Worm (Caenorhabditis elegans) whole organism, L1 larva: ENCODE measurements around the gene sid-2.

Source experiments
- ceh-90 ChIP-seq: sonication (generic microtip); optimal IDR thresholded peaks from 2 replicates; lab custom pipeline; 2016; ENCODE audit warnings: missing genetic modification characterization, missing compliant biosample characterization
- fos-1 ChIP-seq: fragments of 150-350 bp; optimal IDR thresholded peaks from 2 replicates; lab custom pipeline; 2014; ENCODE audit warnings: missing biosample characterization, missing genetic modification characterization
- lir-3 ChIP-seq: sonication (generic microtip); optimal IDR thresholded peaks from 2 replicates; lab custom pipeline; 2016; ENCODE audit warnings: mild to moderate bottlenecking, missing genetic modification characterization, moderate library complexity, missing compliant biosample characterization; ENCODE audit not compliant: poor library complexity
- mab-9 ChIP-seq: fragments of 200-800 bp; sonication (Bioruptor generic); IDR thresholded peaks from 2 replicates; pipeline ENCODE4 v1.3.6; 2022; ENCODE audit warnings: missing genetic modification reagents, missing genetic modification characterization, missing compliant biosample characterization
- nhr-11 ChIP-seq: fragments of 150-350 bp; optimal IDR thresholded peaks from 2 replicates; lab custom pipeline; 2014; ENCODE audit warnings: missing biosample characterization, missing genetic modification characterization
- nhr-28 ChIP-seq: fragments of 150-350 bp; optimal IDR thresholded peaks from 2 replicates; lab custom pipeline; 2014; ENCODE audit warnings: missing biosample characterization, missing genetic modification characterization
- snpc-4 ChIP-seq: fragments of 150-350 bp; optimal IDR thresholded peaks from 2 replicates; lab custom pipeline; 2014; ENCODE audit warnings: missing biosample characterization, missing genetic modification characterization
- tbx-2 ChIP-seq: sonication (generic microtip); optimal IDR thresholded peaks from 2 replicates; lab custom pipeline; 2016; ENCODE audit warnings: missing genetic modification characterization, missing compliant biosample characterization
- tlp-1 ChIP-seq: fragments of 150-350 bp; optimal IDR thresholded peaks from 2 replicates; lab custom pipeline; 2014; ENCODE audit warnings: missing biosample characterization, missing genetic modification characterization
- ztf-11 ChIP-seq, 2 experiments: sonication (generic microtip); optimal IDR thresholded peaks; 2 replicates each; lab custom pipeline; 2016 to 2017; ENCODE audit warnings: missing genetic modification characterization in 2 of 2, missing biosample characterization in 1 of 2, missing compliant biosample characterization in 1 of 2

ce11 chrIII:13701691-13702090, 22.4 kb downstream of the sid-2 start, which contains the start of gene lit-1:
- TF ChIP-seq snpc-4 (no peak), tlp-1 (no peak), fos-1 (no peak), ztf-11 (tag; optimal IDR thresholded peaks at IDR 0.05; lab: Kevin White, UChicago) (no peak), mab-9 (GFP tag; lab: Robert Waterston, UW) (no peak), nhr-28 (no peak), ceh-90 (tag; lab: Kevin White, UChicago) (no peak), lir-3 (no peak), nhr-11 (tag; lab: Kevin White, UChicago) (no peak), tbx-2 (tag; lab: Kevin White, UChicago) (no peak)
